Worm (Caenorhabditis elegans): ENCODE measurements around the gene T19H12.15.

T19H12.15 gene

DNA sequence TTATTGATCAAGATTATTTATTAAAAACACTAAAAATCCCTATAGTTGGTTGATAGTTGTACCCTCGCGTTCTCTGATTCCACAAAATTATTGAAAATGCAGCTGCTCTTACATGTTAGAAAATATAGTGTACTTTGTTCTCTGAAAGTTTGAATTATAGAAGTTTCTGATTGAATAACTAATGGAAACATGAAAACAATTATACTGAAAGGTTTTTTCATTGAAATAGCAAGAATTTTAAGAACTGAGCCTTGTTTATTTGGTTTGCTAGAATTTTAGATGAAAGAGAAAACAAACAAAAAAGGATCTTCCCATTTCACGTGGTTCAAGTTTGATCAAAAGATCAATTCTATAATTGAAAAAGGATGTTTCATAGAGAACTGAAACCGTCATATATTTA lies 11.6 kb downstream of the T19H12.15 start:
- TF ChIP-seq ceh-20 (GFP tag; IDR thresholded peaks at IDR 0.05) (no peak), nhr-11 (tag; optimal IDR thresholded peaks at IDR 0.05) (no peak), set-16 (GFP tag; IDR thresholded peaks at IDR 0.05) (no peak), lir-3 (tag; optimal IDR thresholded peaks at IDR 0.05) (no peak)

DNA sequence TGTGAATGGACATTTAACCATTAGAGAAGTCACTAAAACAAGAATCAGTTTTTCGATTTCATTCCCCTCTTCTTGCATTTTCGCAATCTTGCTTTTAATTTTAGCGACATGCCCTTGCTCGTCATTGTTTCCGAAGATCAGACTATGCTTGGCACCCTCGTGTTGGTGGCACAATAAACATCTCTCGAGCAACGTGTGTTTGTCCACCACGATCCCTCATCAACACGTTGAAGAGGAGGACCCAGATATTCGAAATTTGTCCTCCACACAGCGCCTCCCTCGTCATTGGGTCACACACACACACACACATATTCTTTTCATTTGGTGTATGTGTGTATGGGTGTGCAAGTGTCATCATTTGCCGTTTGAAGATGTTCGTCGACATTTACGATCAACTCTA lies 13.8 kb downstream of the T19H12.15 start, which contains the start of gene srd-32:
Gene srd-32 (plus strand): TSS at position 301 of the 400 bp plus-strand sequence.
- no peak for TF ChIP-seq egl-43 (GFP tag; IDR thresholded peaks at IDR 0.05)
- TF ChIP-seq nhr-102 (tag; optimal IDR thresholded peaks at IDR 0.05) = no peak
- TF ChIP-seq nhr-10 (tag; optimal IDR thresholded peaks at IDR 0.05) = no peak
- TF ChIP-seq mxl-3 (GFP tag; optimal IDR thresholded peaks at IDR 0.05) = peak; percentile 39
- TF ChIP-seq gei-8 (GFP tag; optimal IDR thresholded peaks at IDR 0.05) = no peak
- TF ChIP-seq D1046.2 (GFP tag; IDR thresholded peaks at IDR 0.05) = no peak
- TF ChIP-seq unc-39 (tag; optimal IDR thresholded peaks at IDR 0.05) = no peak

DNA sequence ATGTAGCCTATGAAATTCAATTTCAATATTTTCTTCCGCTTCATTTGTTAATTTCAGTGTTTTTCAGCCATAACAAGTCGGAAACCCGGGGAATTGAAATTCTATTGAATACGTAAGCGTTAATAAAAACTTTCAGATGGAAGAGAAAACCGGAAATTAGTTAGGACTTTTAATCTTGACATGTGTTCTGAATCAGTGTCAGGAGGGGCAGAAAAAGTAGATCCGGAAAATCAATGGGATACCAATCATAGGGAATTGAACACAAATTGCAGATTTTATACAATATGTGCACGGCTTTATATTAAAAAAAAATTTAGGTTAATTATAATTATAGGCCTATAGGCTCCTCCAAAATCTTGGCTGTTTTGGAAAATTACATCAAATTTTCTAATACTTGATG lies 14.8 kb downstream of the T19H12.15 start:
- TF ChIP-seq php-3 (GFP tag; IDR thresholded peaks at IDR 0.05) = no peak
- TF ChIP-seq dmd-9 (GFP tag; IDR thresholded peaks at IDR 0.05) = no peak
- TF ChIP-seq fkh-10 (GFP tag; optimal IDR thresholded peaks at IDR 0.05) = no peak
- no peak for TF ChIP-seq T26A8.4 (GFP tag; IDR thresholded peaks at IDR 0.05)
- no peak for TF ChIP-seq daf-12 (tag; optimal IDR thresholded peaks at IDR 0.05)
- no peak for TF ChIP-seq nhr-77 (tag; optimal IDR thresholded peaks at IDR 0.05)
- no peak for TF ChIP-seq ces-1 (GFP tag; optimal IDR thresholded peaks at IDR 0.05)
- TF ChIP-seq spr-3 (GFP tag; optimal IDR thresholded peaks at IDR 0.05) = no peak
- TF ChIP-seq ceh-62 (tag; optimal IDR thresholded peaks at IDR 0.05) = no peak
- no peak for TF ChIP-seq pqm-1 (tag; optimal IDR thresholded peaks at IDR 0.05)
- TF ChIP-seq zag-1 (tag; optimal IDR thresholded peaks at IDR 0.05) = no peak
- TF ChIP-seq attf-4 (tag; optimal IDR thresholded peaks at IDR 0.05) = no peak
- no peak for TF ChIP-seq mdt-29 (GFP tag; IDR thresholded peaks at IDR 0.05)
- TF ChIP-seq mdl-1 (tag; optimal IDR thresholded peaks at IDR 0.05) = no peak
- TF ChIP-seq F44E2.7 (GFP tag; IDR thresholded peaks at IDR 0.05) = no peak
- TF ChIP-seq spr-1 (tag; optimal IDR thresholded peaks at IDR 0.05) = no peak
- TF ChIP-seq mes-2 (tag; optimal IDR thresholded peaks at IDR 0.05; ENCODE audit: poor library complexity, severe bottlenecking) = no peak
- TF ChIP-seq nhr-25 (tag; optimal IDR thresholded peaks at IDR 0.05; ENCODE audit: borderline replicate concordance, insufficient read depth) = no peak

DNA sequence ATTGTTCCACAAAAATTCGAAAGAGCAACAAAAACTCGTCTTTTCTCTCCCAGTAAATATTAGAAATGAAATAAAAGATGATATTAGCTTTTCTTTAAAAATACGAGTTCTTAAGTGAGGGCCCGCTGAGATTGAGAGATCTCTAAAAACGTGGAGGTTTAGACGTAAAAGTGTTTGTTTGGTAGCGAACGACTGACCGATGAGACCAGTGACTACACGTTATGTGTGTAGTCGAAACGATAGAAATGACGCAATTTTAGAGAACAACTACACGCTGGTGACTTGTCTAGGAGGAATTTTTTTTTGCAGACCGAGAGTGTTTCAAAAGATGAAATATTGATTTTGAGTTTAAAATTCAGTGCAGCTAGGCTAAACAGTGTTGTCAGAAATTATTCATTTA lies 16.4 kb downstream of the T19H12.15 start, which contains the start of gene C37H5.13:
Gene C37H5.13 (minus strand): TSS at position 229 of the 400 bp plus-strand sequence.
- TF ChIP-seq spr-1 (tag; optimal IDR thresholded peaks at IDR 0.05) (no peak), nhr-28 (tag; optimal IDR thresholded peaks at IDR 0.05) (peak; percentile 98), daf-16 (GFP tag; optimal IDR thresholded peaks at IDR 0.05) (no peak), daf-16 (tag; optimal IDR thresholded peaks at IDR 0.05) (peak; percentile 42), ZK546.5 (tag; optimal IDR thresholded peaks at IDR 0.05) (no peak), F44E2.7 (GFP tag; IDR thresholded peaks at IDR 0.05) (no peak), lsy-2 (tag; optimal IDR thresholded peaks at IDR 0.05) (peak in 1 of 2 experiments; percentile 19), lim-7 (GFP tag; IDR thresholded peaks at IDR 0.05) (no peak), hlh-30 (tag; optimal IDR thresholded peaks at IDR 0.05; ENCODE audit: insufficient read depth) (peak; percentile 48), ceh-82 (tag; optimal IDR thresholded peaks at IDR 0.05) (no peak), Y105C5A.15 (GFP tag; IDR thresholded peaks at IDR 0.05) (no peak), hif-1 (tag; optimal IDR thresholded peaks at IDR 0.05) (peak in 1 of 2 experiments; percentile 2), zip-2 (tag; optimal IDR thresholded peaks at IDR 0.05) (no peak), dve-1 (tag; optimal IDR thresholded peaks at IDR 0.05; ENCODE audit: insufficient read depth) (peak; percentile 45), lin-15B (tag; optimal IDR thresholded peaks at IDR 0.05) (no peak), nhr-11 (tag; optimal IDR thresholded peaks at IDR 0.05) (peak; percentile 11), mdl-1 (tag; optimal IDR thresholded peaks at IDR 0.05) (peak in 1 of 2 experiments; percentile 27), mep-1 (tag; optimal IDR thresholded peaks at IDR 0.05) (peak; percentile 28), ceh-28 (tag; optimal IDR thresholded peaks at IDR 0.05) (no peak), ztf-7 (tag; optimal IDR thresholded peaks at IDR 0.05) (peak; percentile 56), unc-130 (GFP tag; optimal IDR thresholded peaks at IDR 0.05) (no peak), set-16 (GFP tag; IDR thresholded peaks at IDR 0.05) (no peak)

All from whole organism, L4 larva.